Fruit fly (Drosophila melanogaster): ENCODE results near the gene alt.

alt gene

dm6 chr3R:17655040-17655439 lies 27.3 kb downstream of the alt start (continued):
- TF ChIP-seq CG6813 (GFP tag; optimal IDR thresholded peaks at IDR 0.05): peak; percentile 17
- TF ChIP-seq CG12744 (GFP tag; optimal IDR thresholded peaks at IDR 0.05): peak; percentile 21
- no peak for TF ChIP-seq Nf-YA (GFP tag; IDR thresholded peaks at IDR 0.05)
- TF ChIP-seq CG11696 (GFP tag; IDR thresholded peaks at IDR 0.05): no peak
- TF ChIP-seq ewg (GFP tag; optimal IDR thresholded peaks at IDR 0.05): peak; percentile 15
- TF ChIP-seq CG9727 (GFP tag; optimal IDR thresholded peaks at IDR 0.05): peak; percentile 22
- peak; percentile 88 for TF ChIP-seq HLHmδ (GFP tag; optimal IDR thresholded peaks at IDR 0.05)
- TF ChIP-seq fd3F (GFP tag; optimal IDR thresholded peaks at IDR 0.05): no peak
- TF ChIP-seq dm (GFP tag; optimal IDR thresholded peaks at IDR 0.05): no peak
- no peak for TF ChIP-seq her (GFP tag; optimal IDR thresholded peaks at IDR 0.05)
- TF ChIP-seq kni (GFP tag; optimal IDR thresholded peaks at IDR 0.05): no peak
- TF ChIP-seq sens (GFP tag): peak; percentile 79
- 0 out of 2 replicates have a peak, but pooled peaks have one; percentile 21 for TF ChIP-seq CG5953 (GFP tag; IDR thresholded peaks at IDR 0.05)
- TF ChIP-seq hkb (optimal IDR thresholded peaks at IDR 0.05): no peak
- TF ChIP-seq hkb (GFP tag; IDR thresholded peaks at IDR 0.05): peak; percentile 38
- peak; percentile 44 for TF ChIP-seq onecut (GFP tag; IDR thresholded peaks at IDR 0.05)
- peak; percentile 43 for TF ChIP-seq nerfin-1 (tag; optimal IDR thresholded peaks at IDR 0.05)
- peak; percentile 10 for TF ChIP-seq CG17359 (tag; optimal IDR thresholded peaks at IDR 0.05)
- no peak for TF ChIP-seq ftz-f1 (GFP tag; optimal IDR thresholded peaks at IDR 0.05)
- TF ChIP-seq salm (tag; optimal IDR thresholded peaks at IDR 0.05): peak; percentile 29
- no peak for TF ChIP-seq CG16813 (GFP tag; IDR thresholded peaks at IDR 0.05; ENCODE audit: partially characterized antibody)
- peak; percentile 58 for TF ChIP-seq CG6254 (GFP tag; optimal IDR thresholded peaks at IDR 0.05)
- TF ChIP-seq CG18619 (GFP tag; optimal IDR thresholded peaks at IDR 0.05): no peak
- 0 out of 2 replicates have a peak, but pooled peaks have one; percentile 21 for TF ChIP-seq ap (GFP tag; IDR thresholded peaks at IDR 0.05)
- TF ChIP-seq BEAF-32 (GFP tag; optimal IDR thresholded peaks at IDR 0.05): no peak
- peak; percentile 47 for TF ChIP-seq Hey (tag; optimal IDR thresholded peaks at IDR 0.05)
- TF ChIP-seq CG10431 (GFP tag; optimal IDR thresholded peaks at IDR 0.05): peak; percentile 27
- peak; percentile 65 for TF ChIP-seq CG2202 (tag; optimal IDR thresholded peaks at IDR 0.05)
- TF ChIP-seq CG10274 (GFP tag; optimal IDR thresholded peaks at IDR 0.05): no peak
- peak; percentile 65 for TF ChIP-seq CG12219 (GFP tag; optimal IDR thresholded peaks at IDR 0.05)
- TF ChIP-seq phol (tag; optimal IDR thresholded peaks at IDR 0.05): peak; percentile 50
- no peak for TF ChIP-seq pan (optimal IDR thresholded peaks at IDR 0.05)
- TF ChIP-seq pan (GFP tag; optimal IDR thresholded peaks at IDR 0.05 in 1 of 2, IDR thresholded peaks at IDR 0.05 in 1 of 2): peak in 1 of 2 experiments; percentile 25
- TF ChIP-seq fru (optimal IDR thresholded peaks at IDR 0.05): no peak
- TF ChIP-seq Bdp1 (GFP tag; optimal IDR thresholded peaks at IDR 0.05): no peak
- TF ChIP-seq cg (GFP tag; optimal IDR thresholded peaks at IDR 0.05): peak; percentile 48
- TF ChIP-seq CG17361 (GFP tag; IDR thresholded peaks at IDR 0.05): no peak
- no peak for TF ChIP-seq CG9932 (GFP tag; IDR thresholded peaks at IDR 0.05)
- TF ChIP-seq CG2889 (GFP tag; IDR thresholded peaks at IDR 0.05): no peak
- peak; percentile 93 for TF ChIP-seq CG7271 (tag; optimal IDR thresholded peaks at IDR 0.05)
- TF ChIP-seq TFAM (GFP tag; optimal IDR thresholded peaks at IDR 0.05): no peak
- no peak for TF ChIP-seq dpn (GFP tag; optimal IDR thresholded peaks at IDR 0.05)
- peak; percentile 41 for TF ChIP-seq CG10979 (tag; optimal IDR thresholded peaks at IDR 0.05)
- TF ChIP-seq maf-S (GFP tag; optimal IDR thresholded peaks at IDR 0.05): no peak
- peak; percentile 9 for TF ChIP-seq YL-1 (GFP tag; optimal IDR thresholded peaks at IDR 0.05)
- no peak for TF ChIP-seq Adf1 (GFP tag; IDR thresholded peaks at IDR 0.05)
- peak; percentile 2 for TF ChIP-seq twi (tag; optimal IDR thresholded peaks at IDR 0.05)
- peak; percentile 77 for TF ChIP-seq sim (GFP tag; IDR thresholded peaks at IDR 0.05)
- TF ChIP-seq C15 (GFP tag; IDR thresholded peaks at IDR 0.05): no peak
- TF ChIP-seq CG1529 (GFP tag; optimal IDR thresholded peaks at IDR 0.05): peak; percentile 37
- TF ChIP-seq ci (GFP tag; IDR thresholded peaks at IDR 0.05): peak; percentile 89
- TF ChIP-seq CG15073 (GFP tag; optimal IDR thresholded peaks at IDR 0.05): no peak
